Fruit fly (Drosophila melanogaster): ENCODE results near the gene CG4194.
A peak's percentile ranks its signal among the peaks of the same experiment; 100 is the strongest.

CG4194 gene

DNA sequence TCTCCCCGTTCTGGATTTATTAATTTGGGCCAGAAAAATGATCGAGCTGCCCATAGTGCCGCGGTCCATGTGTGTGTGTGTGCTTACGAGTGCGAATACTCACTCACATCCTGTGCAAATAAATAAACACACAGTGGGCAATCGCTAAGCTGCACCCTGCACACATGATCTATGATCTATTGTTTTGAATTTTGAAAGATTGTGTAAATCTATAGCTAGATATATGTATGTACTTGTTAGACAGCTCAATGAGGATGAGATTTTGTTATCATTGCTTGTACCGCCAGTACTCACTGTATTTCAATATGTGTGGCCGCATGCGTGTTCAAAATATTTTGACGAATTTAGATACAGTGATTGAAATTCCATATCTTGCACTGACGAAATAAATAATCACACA lies 14.7 kb downstream of the CG4194 start (continued):
- TF ChIP-seq sc (optimal IDR thresholded peaks at IDR 0.05): no peak
- TF ChIP-seq sc (GFP tag; optimal IDR thresholded peaks at IDR 0.05): no peak
- no peak for TF ChIP-seq sens-2 (GFP tag; IDR thresholded peaks at IDR 0.05)
- no peak for TF ChIP-seq slp2 (GFP tag; optimal IDR thresholded peaks at IDR 0.05)
- TF ChIP-seq ftz-f1 (GFP tag; optimal IDR thresholded peaks at IDR 0.05): no peak
- no peak for TF ChIP-seq CG18262 (tag; optimal IDR thresholded peaks at IDR 0.05)
- TF ChIP-seq cato (GFP tag; optimal IDR thresholded peaks at IDR 0.05; ENCODE audit: borderline replicate concordance): no peak
- TF ChIP-seq ci (GFP tag; IDR thresholded peaks at IDR 0.05): peak; percentile 54; the same call in 2 of the 3 replicates
- TF ChIP-seq kah (GFP tag; optimal IDR thresholded peaks at IDR 0.05): no peak
- peak; percentile 94 for TF ChIP-seq Drgx (GFP tag; IDR thresholded peaks at IDR 0.05)
- TF ChIP-seq CG11398 (GFP tag; optimal IDR thresholded peaks at IDR 0.05): no peak
- no peak for TF ChIP-seq shn (GFP tag; optimal IDR thresholded peaks at IDR 0.05)
- no peak for TF ChIP-seq CG1602 (GFP tag; optimal IDR thresholded peaks at IDR 0.05)
- no peak for TF ChIP-seq bowl (GFP tag; IDR thresholded peaks at IDR 0.05)
- TF ChIP-seq CG8765 (GFP tag; IDR thresholded peaks at IDR 0.05): peak; percentile 42; the same call in 1 of the 2 replicates
- peak; percentile 10; the same call in 1 of the 2 replicates for TF ChIP-seq chm (GFP tag; IDR thresholded peaks at IDR 0.05)
- TF ChIP-seq nmo (GFP tag; optimal IDR thresholded peaks at IDR 0.05): peak; percentile 30
- no peak for TF ChIP-seq unc-4 (GFP tag; IDR thresholded peaks at IDR 0.05; ENCODE audit: partially characterized antibody)
- peak; percentile 61; the same call in 1 of the 2 replicates for TF ChIP-seq wdn (GFP tag; IDR thresholded peaks at IDR 0.05)
- TF ChIP-seq CG10321 (GFP tag; IDR thresholded peaks at IDR 0.05): peak; percentile 42; the same call in 1 of the 2 replicates
- no peak for TF ChIP-seq CG8281 (tag; optimal IDR thresholded peaks at IDR 0.05)
- no peak for TF ChIP-seq CG17802 (tag; optimal IDR thresholded peaks at IDR 0.05)
- no peak for TF ChIP-seq BEAF-32 (GFP tag; optimal IDR thresholded peaks at IDR 0.05)
- TF ChIP-seq hbn (GFP tag; IDR thresholded peaks at IDR 0.05; ENCODE audit: partially characterized antibody): no peak
- no peak for TF ChIP-seq CG10462 (GFP tag; optimal IDR thresholded peaks at IDR 0.05)
- TF ChIP-seq CG13123 (GFP tag; optimal IDR thresholded peaks at IDR 0.05): no peak
- no peak for TF ChIP-seq Ssrp (tag; optimal IDR thresholded peaks at IDR 0.05)
- TF ChIP-seq CG15269 (tag; optimal IDR thresholded peaks at IDR 0.05): peak; percentile 71
- peak; percentile 41 for TF ChIP-seq CG11504 (tag; optimal IDR thresholded peaks at IDR 0.05)
- TF ChIP-seq jing (GFP tag; optimal IDR thresholded peaks at IDR 0.05): no peak
- TF ChIP-seq gt (GFP tag; IDR thresholded peaks at IDR 0.05): no peak
- no peak for TF ChIP-seq C15 (GFP tag; IDR thresholded peaks at IDR 0.05)
- no peak for TF ChIP-seq CG9797 (GFP tag; optimal IDR thresholded peaks at IDR 0.05)
- peak; percentile 72; the same call in 1 of the 2 replicates for TF ChIP-seq NFAT (GFP tag; IDR thresholded peaks at IDR 0.05)
- TF ChIP-seq CG15514 (GFP tag; optimal IDR thresholded peaks at IDR 0.05): peak; percentile 59
- TF ChIP-seq CG12299 (tag; optimal IDR thresholded peaks at IDR 0.05): no peak
- no peak for TF ChIP-seq Blimp-1 (GFP tag; optimal IDR thresholded peaks at IDR 0.05)
- peak; percentile 17 for TF ChIP-seq CG5245 (GFP tag; optimal IDR thresholded peaks at IDR 0.05)
- peak; percentile 53; the same call in 1 of the 2 replicates for TF ChIP-seq Poxn (GFP tag; IDR thresholded peaks at IDR 0.05)
- peak; percentile 51 to 53 for TF ChIP-seq dpn (GFP tag; optimal IDR thresholded peaks at IDR 0.05)
- TF ChIP-seq da (GFP tag; optimal IDR thresholded peaks at IDR 0.05): no peak
- no peak for TF ChIP-seq Dfd (GFP tag; optimal IDR thresholded peaks at IDR 0.05)
- no peak for TF ChIP-seq gfzf (GFP tag; optimal IDR thresholded peaks at IDR 0.05)
- TF ChIP-seq sima (GFP tag; optimal IDR thresholded peaks at IDR 0.05): no peak
- peak; percentile 23 for TF ChIP-seq CG30431 (GFP tag; optimal IDR thresholded peaks at IDR 0.05)
- no peak for TF ChIP-seq Oaz (GFP tag; IDR thresholded peaks at IDR 0.05)
- TF ChIP-seq CG13296 (GFP tag; optimal IDR thresholded peaks at IDR 0.05): peak; percentile 36
- peak; percentile 17 for TF ChIP-seq CG12391 (tag; optimal IDR thresholded peaks at IDR 0.05)
- TF ChIP-seq pnt (GFP tag; optimal IDR thresholded peaks at IDR 0.05): peak; percentile 15
- TF ChIP-seq CG2199 (GFP tag; IDR thresholded peaks at IDR 0.05): no peak
- no peak for TF ChIP-seq Sin3A (optimal IDR thresholded peaks at IDR 0.05)
- no peak for TF ChIP-seq CG16779 (GFP tag; IDR thresholded peaks at IDR 0.05)
